Worm (Caenorhabditis elegans): ENCODE results near the gene fbxb-84.

Gene fbxb-84

DNA sequence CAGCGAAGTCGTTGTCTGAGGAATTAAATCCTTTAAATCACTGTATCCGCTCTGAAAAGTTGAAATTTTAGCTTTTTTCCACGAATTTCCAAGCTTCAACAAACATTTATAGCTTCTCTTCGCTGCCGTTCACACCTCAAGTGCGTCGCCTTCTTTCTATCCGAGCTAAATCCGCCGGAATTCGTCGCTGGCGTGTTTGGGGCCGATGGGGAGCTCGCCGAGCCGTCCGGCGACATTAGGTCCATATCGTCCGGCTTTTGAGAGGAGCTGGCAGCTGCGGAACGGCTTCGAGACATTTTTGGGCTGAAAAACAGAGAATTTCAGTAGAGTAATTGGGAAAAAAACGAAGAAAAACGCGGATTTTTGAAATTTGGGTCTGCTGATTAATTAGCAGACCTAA, 41.6 kb upstream of the fbxb-84 start, which contains the start of gene mxl-2:
Gene mxl-2 (minus strand): TSS at position 303 of the 400 bp plus-strand sequence.
- no peak for TF ChIP-seq ceh-82 (tag; optimal IDR thresholded peaks at IDR 0.05)
- TF ChIP-seq fkh-10 (GFP tag; optimal IDR thresholded peaks at IDR 0.05): no peak
- no peak for TF ChIP-seq aly-2 (tag; optimal IDR thresholded peaks at IDR 0.05)
- TF ChIP-seq unc-39 (tag; optimal IDR thresholded peaks at IDR 0.05): no peak
- no peak for TF ChIP-seq lin-39 (tag; optimal IDR thresholded peaks at IDR 0.05)
- no peak for TF ChIP-seq daf-12 (tag; optimal IDR thresholded peaks at IDR 0.05)
- TF ChIP-seq lsy-12 (tag; optimal IDR thresholded peaks at IDR 0.05): no peak

- TF ChIP-seq elt-2 (tag; optimal IDR thresholded peaks at IDR 0.05): peak; percentile 19
Measured at ce11 chrIII:185909-186308, 39.6 kb upstream of the fbxb-84 start.

ce11 chrIII:184335-184734, 38.1 kb upstream of the fbxb-84 start:
- TF ChIP-seq ceh-16 (tag; optimal IDR thresholded peaks at IDR 0.05): no peak
- TF ChIP-seq ceh-28 (tag; optimal IDR thresholded peaks at IDR 0.05): peak; percentile 49

DNA sequence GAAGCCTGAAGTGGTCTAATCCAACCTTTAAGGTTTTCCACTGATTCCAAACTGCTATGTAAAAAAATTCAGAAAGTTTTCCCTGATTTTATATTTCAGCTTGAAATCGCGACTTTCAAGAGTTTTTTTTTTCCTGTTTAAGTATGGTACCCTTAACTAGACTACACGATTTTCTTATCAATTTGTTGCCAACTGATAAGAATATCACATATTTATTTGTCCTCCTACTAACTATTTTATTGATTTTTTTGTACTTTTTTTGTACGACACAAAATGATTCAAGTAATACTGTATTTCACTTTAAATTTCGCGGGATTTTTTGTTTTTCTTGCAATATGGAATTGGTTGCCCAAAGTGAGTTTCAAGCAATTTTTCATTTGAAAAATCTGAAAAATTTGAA, 36.8 kb upstream of the fbxb-84 start:
- TF ChIP-seq nhr-25 (tag; optimal IDR thresholded peaks at IDR 0.05) (no peak), pqm-1 (tag; optimal IDR thresholded peaks at IDR 0.05) (peak; percentile 52), elt-2 (tag; optimal IDR thresholded peaks at IDR 0.05) (peak; percentile 66), pha-4 (tag; optimal IDR thresholded peaks at IDR 0.05) (no peak), nhr-23 (tag; optimal IDR thresholded peaks at IDR 0.05) (no peak)

DNA sequence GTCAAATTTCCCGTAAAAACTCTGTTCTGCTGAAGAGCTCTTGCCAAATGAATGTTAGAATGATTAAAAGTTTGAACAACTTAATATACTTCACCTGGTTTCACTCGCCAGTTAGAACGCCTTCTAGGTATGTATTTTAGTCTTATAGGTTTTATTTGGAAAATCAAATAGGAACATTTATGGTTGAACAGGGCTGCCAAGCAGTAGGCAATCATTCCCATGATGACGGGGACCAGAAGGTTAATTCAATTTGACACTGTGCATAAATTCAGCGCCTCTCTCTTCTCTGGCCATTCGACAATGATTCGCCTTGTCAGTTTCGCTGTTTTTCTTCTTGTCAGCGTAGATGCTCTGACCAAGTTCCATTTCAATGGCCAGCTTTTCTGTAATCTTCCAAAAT, 35.8 kb upstream of the fbxb-84 start, which contains the start of gene F40G9.15:
Gene F40G9.15 (plus strand): TSS at position 301 of the 400 bp plus-strand sequence.
- TF ChIP-seq unc-62 (GFP tag; optimal IDR thresholded peaks at IDR 0.05) (no peak), nhr-23 (tag; optimal IDR thresholded peaks at IDR 0.05) (no peak), fos-1 (tag; optimal IDR thresholded peaks at IDR 0.05) (no peak)

ce11 chrIII:180963-181362, 34.7 kb upstream of the fbxb-84 start, which contains the start of gene F40G9.5:
Gene F40G9.5, plus strand, starts transcription at chrIII:181263.
- TF ChIP-seq elt-1 (tag; optimal IDR thresholded peaks at IDR 0.05) (no peak), ztf-11 (tag; optimal IDR thresholded peaks at IDR 0.05) (no peak), unc-39 (tag; optimal IDR thresholded peaks at IDR 0.05) (no peak), egl-5 (tag; optimal IDR thresholded peaks at IDR 0.05) (no peak), mdl-1 (tag; optimal IDR thresholded peaks at IDR 0.05) (no peak), nhr-43 (tag; optimal IDR thresholded peaks at IDR 0.05; ENCODE audit: poor library complexity, severe bottlenecking) (no peak), ZK546.5 (tag; optimal IDR thresholded peaks at IDR 0.05) (no peak), nhr-76 (tag; optimal IDR thresholded peaks at IDR 0.05) (no peak), nhr-28 (tag; optimal IDR thresholded peaks at IDR 0.05) (no peak), hmg-11 (tag; optimal IDR thresholded peaks at IDR 0.05) (no peak), fkh-2 (tag; optimal IDR thresholded peaks at IDR 0.05) (no peak), jun-1 (tag; optimal IDR thresholded peaks at IDR 0.05) (no peak), ceh-16 (tag; optimal IDR thresholded peaks at IDR 0.05) (no peak), ceh-9 (tag; optimal IDR thresholded peaks at IDR 0.05) (no peak), ztf-4 (tag; optimal IDR thresholded peaks at IDR 0.05) (no peak)

DNA sequence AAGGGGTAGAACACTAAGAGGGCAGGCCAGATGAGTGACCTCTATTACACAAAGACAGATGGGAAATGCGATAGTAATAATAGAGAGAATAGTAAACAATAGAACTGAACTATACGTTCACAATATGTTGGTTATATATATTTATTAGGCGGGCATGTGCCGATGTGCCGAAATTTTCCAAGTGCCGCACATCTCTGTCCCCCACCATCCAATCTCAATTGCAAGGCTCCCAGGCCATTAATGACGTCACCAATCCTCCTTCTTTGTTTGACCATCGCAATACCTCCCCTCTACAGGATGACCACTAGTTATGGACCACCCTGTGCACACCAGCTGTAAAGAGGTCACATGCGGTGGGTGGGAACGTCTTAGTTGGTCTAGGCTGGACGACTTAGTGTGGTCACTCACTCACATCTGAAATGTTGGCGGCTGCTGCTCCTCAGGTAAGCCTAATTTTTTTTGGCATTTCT, 32.9 kb upstream of the fbxb-84 start, which contains the start of gene F40G9.6:
Gene F40G9.6 (plus strand): TSS at position 420 of the 470 bp plus-strand sequence.
- TF ChIP-seq skn-1 (tag; optimal IDR thresholded peaks at IDR 0.05) (no peak), sea-2 (GFP tag; optimal IDR thresholded peaks at IDR 0.05) (no peak), tbx-2 (tag; optimal IDR thresholded peaks at IDR 0.05) (no peak), nhr-12 (tag; optimal IDR thresholded peaks at IDR 0.05) (no peak), egl-5 (tag; optimal IDR thresholded peaks at IDR 0.05) (no peak), ztf-4 (tag; optimal IDR thresholded peaks at IDR 0.05) (no peak), nhr-76 (tag; optimal IDR thresholded peaks at IDR 0.05) (no peak), nhr-25 (tag; optimal IDR thresholded peaks at IDR 0.05) (no peak), nhr-11 (tag; optimal IDR thresholded peaks at IDR 0.05) (no peak), nhr-43 (tag; optimal IDR thresholded peaks at IDR 0.05; ENCODE audit: poor library complexity, severe bottlenecking) (no peak), unc-62 (GFP tag; optimal IDR thresholded peaks at IDR 0.05) (no peak)

All from whole organism, L3 larva.